Worm (Caenorhabditis elegans) whole organism, mixed stage, embryonic: ENCODE results near the gene srw-107.

Source experiments
- M03D4.4 ChIP-seq: sonication (generic microtip); optimal IDR thresholded peaks from 2 replicates; lab custom pipeline; 2017; ENCODE audit warnings: mild to moderate bottlenecking, missing genetic modification characterization, missing compliant biosample characterization
- bed-3 ChIP-seq: fragments of 200-800 bp; sonication (Bioruptor generic); optimal IDR thresholded peaks from 3 replicates; lab custom pipeline; 2018; ENCODE audit warnings: mild to moderate bottlenecking, missing genetic modification characterization, moderate library complexity, missing compliant biosample characterization
- ceh-83 ChIP-seq: fragments of 200-800 bp; sonication (Bioruptor generic); optimal IDR thresholded peaks from 2 replicates; lab custom pipeline; 2018; ENCODE audit warnings: mild to moderate bottlenecking, missing genetic modification characterization, missing compliant biosample characterization
- ces-1 ChIP-seq: fragments of 150-350 bp; optimal IDR thresholded peaks from 2 replicates; lab custom pipeline; 2014; ENCODE audit warnings: missing biosample characterization, missing genetic modification reagents, missing genetic modification characterization
- cnd-1 ChIP-seq: fragments of 200-800 bp; sonication (Bioruptor generic); optimal IDR thresholded peaks from 2 replicates; lab custom pipeline; 2018; ENCODE audit warnings: mild to moderate bottlenecking, missing genetic modification characterization, missing compliant biosample characterization
- drap-1 ChIP-seq: fragments of 200-800 bp; sonication (Bioruptor generic); optimal IDR thresholded peaks from 3 replicates; lab custom pipeline; 2018; ENCODE audit warnings: mild to moderate bottlenecking, missing genetic modification characterization, missing compliant biosample characterization
- elt-1 ChIP-seq: sonication (generic microtip); optimal IDR thresholded peaks from 2 replicates; lab custom pipeline; 2017; ENCODE audit warnings: missing genetic modification characterization, mild to moderate bottlenecking, missing compliant biosample characterization, antibody characterized with exemption, moderate library complexity, borderline replicate concordance; ENCODE audit not compliant: insufficient read depth
- flh-1 ChIP-seq: fragments of 200-800 bp; sonication (Bioruptor generic); optimal IDR thresholded peaks from 2 replicates; lab custom pipeline; 2018; ENCODE audit warnings: mild to moderate bottlenecking, missing genetic modification characterization, moderate library complexity, missing compliant biosample characterization
- ham-2 ChIP-seq: fragments of 200-800 bp; sonication (Bioruptor generic); optimal IDR thresholded peaks from 2 replicates; lab custom pipeline; 2018; ENCODE audit warnings: mild to moderate bottlenecking, missing genetic modification characterization, missing compliant biosample characterization
- hlh-1 ChIP-seq: fragments of 150-350 bp; optimal IDR thresholded peaks from 2 replicates; lab custom pipeline; 2014; ENCODE audit warnings: missing biosample characterization, missing genetic modification reagents, missing genetic modification characterization
- lin-13 ChIP-seq: fragments of 150-350 bp; optimal IDR thresholded peaks from 2 replicates; lab custom pipeline; 2014; ENCODE audit warnings: missing biosample characterization, missing genetic modification characterization
- lsy-2 ChIP-seq: fragments of 150-350 bp; optimal IDR thresholded peaks from 2 replicates; lab custom pipeline; 2014; ENCODE audit warnings: missing biosample characterization, missing genetic modification characterization
- mab-5 ChIP-seq: fragments of 150-350 bp; optimal IDR thresholded peaks from 2 replicates; lab custom pipeline; 2014; ENCODE audit warnings: missing biosample characterization, missing genetic modification characterization
- mep-1 ChIP-seq: fragments of 150-350 bp; optimal IDR thresholded peaks from 2 replicates; lab custom pipeline; 2017; ENCODE audit warnings: missing biosample characterization, missing genetic modification reagents, missing genetic modification characterization, inconsistent platforms
- mls-2 ChIP-seq: sonication (generic microtip); optimal IDR thresholded peaks from 2 replicates; lab custom pipeline; 2016; ENCODE audit warnings: mild to moderate bottlenecking, missing genetic modification characterization, moderate library complexity, missing compliant biosample characterization
- nhr-12 ChIP-seq: fragments of 150-350 bp; optimal IDR thresholded peaks from 2 replicates; lab custom pipeline; 2014; ENCODE audit warnings: missing biosample characterization, missing genetic modification characterization
- nhr-237 ChIP-seq: fragments of 150-350 bp; optimal IDR thresholded peaks from 2 replicates; lab custom pipeline; 2014; ENCODE audit warnings: missing biosample characterization, missing genetic modification characterization
- nhr-28 ChIP-seq: fragments of 150-350 bp; optimal IDR thresholded peaks from 2 replicates; lab custom pipeline; 2014; ENCODE audit warnings: missing biosample characterization, missing genetic modification characterization
- nhr-76 ChIP-seq: sonication (generic microtip); optimal IDR thresholded peaks from 2 replicates; lab custom pipeline; 2017; ENCODE audit warnings: missing biosample characterization, missing genetic modification characterization
- pha-4 ChIP-seq: fragments of 150-350 bp; optimal IDR thresholded peaks from 2 replicates; lab custom pipeline; 2018; ENCODE audit warnings: missing biosample characterization, missing genetic modification reagents, missing genetic modification characterization
- sem-2 ChIP-seq: fragments of 200-800 bp; sonication (Bioruptor generic); optimal IDR thresholded peaks from 2 replicates; lab custom pipeline; 2018; ENCODE audit warnings: mild to moderate bottlenecking, missing genetic modification characterization, missing compliant biosample characterization
- snpc-4 ChIP-seq: fragments of 150-350 bp; optimal IDR thresholded peaks from 2 replicates; lab custom pipeline; 2014; ENCODE audit warnings: missing biosample characterization, missing genetic modification characterization
- sptf-1 ChIP-seq: sonication (generic microtip); optimal IDR thresholded peaks from 2 replicates; lab custom pipeline; 2017; ENCODE audit warnings: mild to moderate bottlenecking, missing genetic modification characterization, moderate library complexity, missing compliant biosample characterization
- tbx-8 ChIP-seq: fragments of 200-800 bp; sonication (Bioruptor generic); optimal IDR thresholded peaks from 2 replicates; lab custom pipeline; 2018; ENCODE audit warnings: mild to moderate bottlenecking, missing genetic modification characterization, moderate library complexity, missing compliant biosample characterization
- unc-120 ChIP-seq: sonication (generic microtip); optimal IDR thresholded peaks from 2 replicates; lab custom pipeline; 2017; ENCODE audit warnings: missing genetic modification characterization, missing compliant biosample characterization; ENCODE audit not compliant: poor library complexity, severe bottlenecking
- unc-39 ChIP-seq: fragments of 150-350 bp; optimal IDR thresholded peaks from 2 replicates; lab custom pipeline; 2014; ENCODE audit warnings: missing biosample characterization, missing genetic modification characterization
- zip-8 ChIP-seq: fragments of 150-350 bp; optimal IDR thresholded peaks from 2 replicates; lab custom pipeline; 2014; ENCODE audit warnings: missing biosample characterization, missing genetic modification characterization
- ztf-11 ChIP-seq: fragments of 150-350 bp; optimal IDR thresholded peaks from 2 replicates; lab custom pipeline; 2014; ENCODE audit warnings: missing biosample characterization, missing genetic modification characterization

The srw-107 gene

ce11 chrV:501230-501629 lies 20.2 kb downstream of the srw-107 start, which contains the start of gene str-256:
Gene str-256 (minus strand): TSS chrV:501330.
- TF ChIP-seq mep-1 (no peak), lin-13 (tag; lab: Kevin White, UChicago) (no peak), mls-2 (no peak), hlh-1 (tag; lab: Kevin White, UChicago) (no peak), ztf-11 (no peak), cnd-1 (tag; lab: Kevin White, UChicago) (no peak), nhr-237 (no peak), mab-5 (tag; lab: Kevin White, UChicago) (no peak), ceh-83 (GFP tag; lab: Kevin White, UChicago) (no peak), bed-3 (no peak), snpc-4 (tag; lab: Kevin White, UChicago) (no peak)

ce11 chrV:500535-500934 lies 20.9 kb downstream of the srw-107 start:
- TF ChIP-seq elt-1 = no peak
- TF ChIP-seq zip-8 (tag; lab: Kevin White, UChicago) = no peak
- TF ChIP-seq pha-4 (tag; lab: Kevin White, UChicago) = no peak
- no peak for TF ChIP-seq unc-39 (tag; lab: Kevin White, UChicago)
- no peak for TF ChIP-seq mep-1
- TF ChIP-seq nhr-76 (tag; lab: Kevin White, UChicago) = no peak
- TF ChIP-seq M03D4.4 (tag; lab: Kevin White, UChicago) = no peak
- no peak for TF ChIP-seq ces-1 (GFP tag; lab: Kevin White, UChicago)
- no peak for TF ChIP-seq cnd-1 (tag; lab: Kevin White, UChicago)
- TF ChIP-seq tbx-8 (GFP tag; lab: Kevin White, UChicago) = no peak
- TF ChIP-seq lsy-2 (tag; lab: Kevin White, UChicago) = no peak
- TF ChIP-seq nhr-28 (tag; lab: Kevin White, UChicago) = no peak
- TF ChIP-seq sem-2 (GFP tag; lab: Kevin White, UChicago) = no peak
- TF ChIP-seq, all 35 proteins: peak for 0

- TF ChIP-seq M03D4.4 (tag; lab: Kevin White, UChicago) (no peak), sptf-1 (tag; lab: Kevin White, UChicago) (no peak), unc-120 (tag; lab: Kevin White, UChicago) (no peak), nhr-28 (tag; lab: Kevin White, UChicago) (no peak), nhr-12 (tag; lab: Kevin White, UChicago) (no peak), nhr-76 (tag; lab: Kevin White, UChicago) (no peak), cnd-1 (tag; lab: Kevin White, UChicago) (no peak), drap-1 (GFP tag; lab: Kevin White, UChicago) (no peak), sem-2 (GFP tag; lab: Kevin White, UChicago) (no peak), lin-13 (tag; lab: Kevin White, UChicago) (no peak), nhr-237 (no peak)
- TF ChIP-seq, all 35 proteins: peak for 0
Measured at ce11 chrV:497399-497798, 24.0 kb downstream of the srw-107 start, which contains the start of gene T01G6.1. Gene T01G6.1 (plus strand): TSS chrV:497699.

- TF ChIP-seq unc-39 (tag; lab: Kevin White, UChicago) (no peak), ceh-83 (GFP tag; lab: Kevin White, UChicago) (no peak), cnd-1 (tag; lab: Kevin White, UChicago) (no peak), ham-2 (no peak), bed-3 (no peak), hlh-1 (tag; lab: Kevin White, UChicago) (no peak), nhr-237 (no peak)
Measured at ce11 chrV:494284-494683, 27.1 kb downstream of the srw-107 start, which contains the start of gene nhr-131. Gene nhr-131 (plus strand): TSS chrV:494370.

ce11 chrV:491432-491831 lies 30.0 kb downstream of the srw-107 start, which contains the start of gene str-196:
Gene str-196 (plus strand): TSS chrV:491732.
- no peak for TF ChIP-seq flh-1 (GFP tag; lab: Kevin White, UChicago)
- no peak for TF ChIP-seq zip-8 (tag; lab: Kevin White, UChicago)
- no peak for TF ChIP-seq drap-1 (GFP tag; lab: Kevin White, UChicago)
- no peak for TF ChIP-seq nhr-28 (tag; lab: Kevin White, UChicago)
- TF ChIP-seq tbx-8 (GFP tag; lab: Kevin White, UChicago) = no peak
- TF ChIP-seq unc-39 (tag; lab: Kevin White, UChicago) = no peak
- no peak for TF ChIP-seq lin-13 (tag; lab: Kevin White, UChicago)
- TF ChIP-seq pha-4 (tag; lab: Kevin White, UChicago) = no peak

- TF ChIP-seq cnd-1 (tag; lab: Kevin White, UChicago) (no peak), nhr-76 (tag; lab: Kevin White, UChicago) (no peak), ztf-11 (no peak), drap-1 (GFP tag; lab: Kevin White, UChicago) (no peak), unc-120 (tag; lab: Kevin White, UChicago) (no peak), flh-1 (GFP tag; lab: Kevin White, UChicago) (no peak), ceh-83 (GFP tag; lab: Kevin White, UChicago) (no peak)
- TF ChIP-seq, all 35 proteins: peak for 0
Measured at ce11 chrV:489320-489719, 32.1 kb downstream of the srw-107 start, which contains the start of gene nhr-106. Gene nhr-106 (plus strand): TSS chrV:489620.
